Fruit fly (Drosophila melanogaster) Kc167 (cell line): ENCODE measurements around the gene Teh3.

ENCODE experiments used
- Myc ChIP-seq: fragments of >200 bp; optimal IDR thresholded peaks from 2 replicates; lab custom pipeline; 2017; ENCODE audit warnings: missing external identifiers
- Sin3A ChIP-seq: fragments of >200 bp; optimal IDR thresholded peaks from 2 replicates; lab custom pipeline; 2018; ENCODE audit warnings: missing external identifiers
- h ChIP-seq: fragments of >200 bp; optimal IDR thresholded peaks from 3 replicates; lab custom pipeline; 2018; ENCODE audit warnings: missing external identifiers
- insv ChIP-seq: fragments of >200 bp; optimal IDR thresholded peaks from 3 replicates; lab custom pipeline; 2018; ENCODE audit warnings: missing external identifiers
- psq ChIP-seq: fragments of >200 bp; optimal IDR thresholded peaks from 2 replicates; lab custom pipeline; 2017; ENCODE audit warnings: missing external identifiers

DNA sequence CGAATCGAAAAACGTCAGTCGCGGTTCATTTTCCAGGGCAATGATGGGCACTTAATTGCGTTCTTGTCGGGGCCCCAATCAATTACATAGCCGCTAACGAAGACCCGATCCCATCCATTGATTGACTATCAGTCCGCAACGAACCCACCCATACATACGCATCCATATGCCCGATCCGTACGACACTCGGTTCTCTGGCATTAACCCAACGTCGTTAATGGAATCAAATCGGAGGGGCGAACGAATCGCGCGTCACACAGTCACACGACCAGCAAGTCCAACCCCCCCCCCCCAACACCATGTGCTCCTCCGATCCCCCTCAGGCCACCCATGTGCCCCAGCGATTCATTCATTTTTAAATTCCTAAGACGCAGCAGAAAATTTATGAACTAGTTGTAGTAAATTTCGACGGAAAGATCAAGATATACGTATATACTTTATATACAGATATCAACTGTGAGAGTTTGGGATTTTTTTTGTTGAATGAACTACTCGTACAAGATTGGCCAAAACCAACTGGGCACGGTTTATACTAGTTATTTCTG, 36.8 kb upstream of the Teh3 start:
- TF ChIP-seq h (lab: Kevin White, UChicago), result no peak
- no peak for TF ChIP-seq Myc
- no peak for TF ChIP-seq Sin3A
- TF ChIP-seq psq, result no peak
- no peak for TF ChIP-seq insv (lab: Kevin White, UChicago)
